Fruit fly (Drosophila melanogaster): ENCODE measurements around the gene CG13887.

DNA sequence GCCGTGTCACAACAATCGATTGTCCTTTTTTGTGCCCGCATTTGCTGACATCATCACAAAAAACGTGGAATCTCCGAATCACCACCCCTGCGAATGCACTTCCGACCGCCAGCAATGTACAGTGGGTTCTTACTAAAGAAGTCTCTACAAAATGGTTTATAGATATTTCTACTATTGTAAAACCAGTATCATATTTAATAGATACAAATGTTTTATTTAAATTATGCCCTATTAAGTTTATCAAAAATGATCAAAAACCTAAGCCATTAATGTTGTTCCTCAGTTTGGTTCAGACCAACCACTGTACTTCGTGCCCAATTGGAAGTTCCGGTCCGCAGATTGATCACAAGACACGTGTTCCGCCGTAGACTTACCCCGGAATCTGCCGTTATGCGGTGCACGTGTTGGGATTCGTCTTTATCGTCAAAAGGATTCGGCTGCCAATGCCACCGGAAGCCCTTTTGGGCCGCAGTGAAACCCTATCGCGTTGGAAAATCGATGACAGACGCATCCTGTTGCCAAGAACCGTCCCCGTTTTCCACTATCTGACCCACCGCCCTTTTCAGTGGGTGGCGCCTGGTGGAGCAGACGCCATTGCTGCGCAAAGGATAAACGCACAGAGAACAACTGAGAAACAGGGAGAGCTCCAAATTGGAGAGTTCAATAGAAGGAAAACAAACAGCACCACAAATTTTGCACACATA is 33.0 kb upstream of the CG13887 start:
- TF ChIP-seq crol (GFP tag; IDR thresholded peaks at IDR 0.05) = no peak
- TF ChIP-seq Meics (GFP tag; optimal IDR thresholded peaks at IDR 0.05) = no peak
- TF ChIP-seq btn (GFP tag; optimal IDR thresholded peaks at IDR 0.05) = no peak
- no peak for TF ChIP-seq mam (GFP tag; optimal IDR thresholded peaks at IDR 0.05)
- peak; percentile 54 for TF ChIP-seq CG2678 (tag; optimal IDR thresholded peaks at IDR 0.05)
- no peak for TF ChIP-seq TFAM (GFP tag; optimal IDR thresholded peaks at IDR 0.05)
- TF ChIP-seq CG4617 (GFP tag; optimal IDR thresholded peaks at IDR 0.05; ENCODE audit: borderline replicate concordance) = no peak
- TF ChIP-seq odd (GFP tag; optimal IDR thresholded peaks at IDR 0.05) = peak; percentile 14
